Worm (Caenorhabditis elegans): Measurements from ENCODE around the gene wrt-9.

DNA sequence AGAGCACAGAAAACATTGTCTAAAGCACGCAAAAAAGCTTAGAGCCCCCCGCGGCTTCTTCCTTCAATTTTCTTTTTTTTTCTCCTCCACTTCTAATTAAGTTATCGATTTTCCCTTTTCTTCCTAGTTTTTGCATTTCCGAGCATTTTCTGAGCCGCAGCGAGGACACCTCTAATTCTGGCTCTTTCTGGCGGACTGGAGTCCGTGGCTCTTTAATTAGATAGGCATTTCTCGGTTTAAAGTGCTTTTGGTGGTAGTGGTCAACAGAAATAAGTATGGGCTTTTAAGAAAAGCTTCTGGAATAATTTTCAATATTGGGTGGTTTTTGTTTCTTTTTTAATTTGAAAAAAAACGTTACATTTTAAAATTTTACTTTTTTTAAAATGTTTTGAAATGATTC, 25.1 kb downstream of the wrt-9 start:
- TF ChIP-seq elt-3 (tag; optimal IDR thresholded peaks at IDR 0.05), result no peak
- no peak for TF ChIP-seq jun-1 (tag; optimal IDR thresholded peaks at IDR 0.05)
- TF ChIP-seq lin-39 (tag; optimal IDR thresholded peaks at IDR 0.05), result no peak

Data from whole organism, L3 larva.